Worm (Caenorhabditis elegans) whole organism, L1 larva: ENCODE results near the gene F42C5.9.

Source experiments
- aha-1 ChIP-seq: fragments of 150-350 bp; optimal IDR thresholded peaks from 2 replicates; lab custom pipeline; 2014; ENCODE audit warnings: missing biosample characterization, missing genetic modification characterization
- ama-1 ChIP-seq: fragments of 150-350 bp; optimal IDR thresholded peaks from 2 replicates; lab custom pipeline; 2014
- ets-5 ChIP-seq: fragments of 200-800 bp; sonication (Bioruptor generic); IDR thresholded peaks from 2 replicates; pipeline ENCODE4 v1.3.6; 2022; ENCODE audit warnings: missing genetic modification characterization, missing compliant biosample characterization
- mep-1 ChIP-seq: fragments of 150-350 bp; optimal IDR thresholded peaks from 2 replicates; lab custom pipeline; 2014; ENCODE audit warnings: missing biosample characterization, missing genetic modification characterization
- nhr-11 ChIP-seq: fragments of 150-350 bp; optimal IDR thresholded peaks from 2 replicates; lab custom pipeline; 2014; ENCODE audit warnings: missing biosample characterization, missing genetic modification characterization
- nhr-76 ChIP-seq: sonication (generic microtip); optimal IDR thresholded peaks from 2 replicates; lab custom pipeline; 2017; ENCODE audit warnings: missing biosample characterization, missing genetic modification characterization
- snpc-4 ChIP-seq: fragments of 150-350 bp; optimal IDR thresholded peaks from 2 replicates; lab custom pipeline; 2014; ENCODE audit warnings: missing biosample characterization, missing genetic modification characterization
- zag-1 ChIP-seq: fragments of 150-350 bp; optimal IDR thresholded peaks from 2 replicates; lab custom pipeline; 2014; ENCODE audit warnings: missing biosample characterization, missing genetic modification characterization
- ztf-11 ChIP-seq, 2 experiments: sonication (generic microtip); optimal IDR thresholded peaks; 2 replicates each; lab custom pipeline; 2016 to 2017; ENCODE audit warnings: missing genetic modification characterization in 2 of 2, missing biosample characterization in 1 of 2, missing compliant biosample characterization in 1 of 2

- TF ChIP-seq ama-1 (lab: Kevin White, UChicago): no peak
- TF ChIP-seq nhr-76 (tag; lab: Kevin White, UChicago): no peak
- TF ChIP-seq snpc-4 (tag; lab: Kevin White, UChicago): no peak
- no peak for TF ChIP-seq nhr-11 (tag; lab: Kevin White, UChicago)
- no peak for TF ChIP-seq mep-1 (tag; lab: Kevin White, UChicago)
- TF ChIP-seq ztf-11 (tag; optimal IDR thresholded peaks at IDR 0.05; lab: Kevin White, UChicago): no peak
- TF ChIP-seq zag-1 (tag; lab: Kevin White, UChicago): no peak
- no peak for TF ChIP-seq aha-1 (tag; lab: Kevin White, UChicago)
- TF ChIP-seq ets-5 (GFP tag; lab: Robert Waterston, UW): no peak
Measured at ce11 chrIV:7301481-7301880, 15.4 kb downstream of the F42C5.9 start.
